Worm (Caenorhabditis elegans) whole organism, young adult: ENCODE results near the gene Y41D4A.3.

Source experiments
- B0019.2 ChIP-seq: fragments of 200-800 bp; sonication (Bioruptor generic); conservative IDR thresholded peaks from 2 replicates; pipeline ENCODE4 v1.3.6; 2022; ENCODE audit warnings: missing genetic modification reagents, missing genetic modification characterization, missing compliant biosample characterization
- B0261.1 ChIP-seq: sonication (generic microtip); optimal IDR thresholded peaks from 2 replicates; lab custom pipeline; 2016; ENCODE audit warnings: mild to moderate bottlenecking, missing genetic modification characterization, moderate library complexity, missing compliant biosample characterization
- C06A6.2 ChIP-seq: fragments of 200-800 bp; sonication (Bioruptor generic); conservative IDR thresholded peaks from 2 replicates; pipeline ENCODE4 v1.3.6; 2022; ENCODE audit warnings: missing genetic modification characterization, missing compliant biosample characterization
- C17E4.6 ChIP-seq: fragments of 200-800 bp; sonication (Bioruptor generic); IDR thresholded peaks from 2 replicates; pipeline ENCODE4 v1.3.6; 2022; ENCODE audit warnings: missing genetic modification reagents, missing genetic modification characterization, missing compliant biosample characterization
- F23B12.7 ChIP-seq: sonication (generic microtip); optimal IDR thresholded peaks from 2 replicates; lab custom pipeline; 2017; ENCODE audit warnings: missing genetic modification characterization, mild to moderate bottlenecking, missing compliant biosample characterization, antibody characterized with exemption, moderate library complexity; ENCODE audit not compliant: insufficient read depth
- F33H1.4 ChIP-seq: fragments of 200-800 bp; sonication (Bioruptor generic); IDR thresholded peaks from 2 replicates; pipeline ENCODE4 v1.3.6; 2022; ENCODE audit warnings: missing genetic modification reagents, missing genetic modification characterization, missing compliant biosample characterization
- F49E8.2 ChIP-seq: sonication (generic microtip); optimal IDR thresholded peaks from 3 replicates; lab custom pipeline; 2017; ENCODE audit warnings: missing genetic modification characterization, mild to moderate bottlenecking, missing compliant biosample characterization, antibody characterized with exemption, moderate library complexity; ENCODE audit not compliant: insufficient read depth
- F52B5.7 ChIP-seq: sonication (generic microtip); optimal IDR thresholded peaks from 2 replicates; lab custom pipeline; 2016; ENCODE audit warnings: mild to moderate bottlenecking, missing genetic modification characterization, missing compliant biosample characterization
- F57C9.4 ChIP-seq: sonication (generic microtip); optimal IDR thresholded peaks from 2 replicates; lab custom pipeline; 2017; ENCODE audit warnings: mild to moderate bottlenecking, missing genetic modification characterization, missing compliant biosample characterization
- T26A5.8 ChIP-seq: sonication (generic microtip); optimal IDR thresholded peaks from 2 replicates; lab custom pipeline; 2016; ENCODE audit warnings: missing genetic modification characterization, missing compliant biosample characterization
- Y95B8A.8 ChIP-seq: fragments of 200-800 bp; sonication (Bioruptor generic); IDR thresholded peaks from 2 replicates; pipeline ENCODE4 v1.3.6; 2022; ENCODE audit warnings: missing genetic modification reagents, missing genetic modification characterization, missing compliant biosample characterization
- aptf-2 ChIP-seq: fragments of 200-800 bp; sonication (Bioruptor generic); conservative IDR thresholded peaks from 2 replicates; pipeline ENCODE4 v1.3.6; 2022; ENCODE audit warnings: missing genetic modification reagents, missing genetic modification characterization, missing compliant biosample characterization
- athp-1 ChIP-seq: sonication (generic microtip); optimal IDR thresholded peaks from 2 replicates; lab custom pipeline; 2017; ENCODE audit warnings: mild to moderate bottlenecking, missing genetic modification characterization, missing compliant biosample characterization
- attf-3 ChIP-seq: fragments of 200-800 bp; sonication (Bioruptor generic); conservative IDR thresholded peaks from 2 replicates; pipeline ENCODE4 v1.3.6; 2022; ENCODE audit warnings: missing genetic modification reagents, missing genetic modification characterization, missing compliant biosample characterization
- attf-6 ChIP-seq: fragments of 200-800 bp; sonication (Bioruptor generic); IDR thresholded peaks from 2 replicates; pipeline ENCODE4 v1.3.6; 2022; ENCODE audit warnings: missing genetic modification reagents, missing genetic modification characterization, missing compliant biosample characterization
- bed-2 ChIP-seq: fragments of 200-800 bp; sonication (Bioruptor generic); IDR thresholded peaks from 2 replicates; pipeline ENCODE4 v1.3.6; 2022; ENCODE audit warnings: missing genetic modification reagents, missing genetic modification characterization, missing compliant biosample characterization
- ccch-3 ChIP-seq: fragments of 200-800 bp; sonication (Bioruptor generic); optimal IDR thresholded peaks from 2 replicates; lab custom pipeline; 2018; ENCODE audit warnings: mild to moderate bottlenecking, missing genetic modification characterization, missing compliant biosample characterization
- ceh-100 ChIP-seq: fragments of 200-800 bp; sonication (Bioruptor generic); IDR thresholded peaks from 2 replicates; pipeline ENCODE4 v1.3.6; 2022; ENCODE audit warnings: missing genetic modification reagents, missing genetic modification characterization, missing compliant biosample characterization
- ceh-58 ChIP-seq: fragments of 200-800 bp; sonication (Bioruptor generic); IDR thresholded peaks from 2 replicates; pipeline ENCODE4 v1.3.6; 2022; ENCODE audit warnings: missing genetic modification characterization, missing compliant biosample characterization
- dpl-1 ChIP-seq: fragments of 150-350 bp; optimal IDR thresholded peaks from 2 replicates; lab custom pipeline; 2014; ENCODE audit warnings: missing biosample characterization, missing genetic modification reagents, missing genetic modification characterization
- egl-44 ChIP-seq: fragments of 200-800 bp; sonication (Bioruptor generic); IDR thresholded peaks from 2 replicates; pipeline ENCODE4 v1.3.6; 2022; ENCODE audit warnings: missing genetic modification reagents, missing genetic modification characterization, missing compliant biosample characterization
- fkh-3 ChIP-seq: sonication (generic microtip); optimal IDR thresholded peaks from 2 replicates; lab custom pipeline; 2016; ENCODE audit warnings: mild to moderate bottlenecking, missing genetic modification characterization, missing compliant biosample characterization
- gei-17 ChIP-seq: fragments of 200-800 bp; sonication (Bioruptor generic); optimal IDR thresholded peaks from 2 replicates; lab custom pipeline; 2018; ENCODE audit warnings: mild to moderate bottlenecking, missing genetic modification characterization, missing compliant biosample characterization
- him-1 ChIP-seq: sonication (generic microtip); optimal IDR thresholded peaks from 2 replicates; lab custom pipeline; 2016; ENCODE audit warnings: missing genotype, missing genetic modification reagents, missing genetic modification characterization, missing compliant biosample characterization
- hlh-26 ChIP-seq: fragments of 200-800 bp; sonication (Bioruptor generic); conservative IDR thresholded peaks from 2 replicates; pipeline ENCODE4 v1.3.6; 2022; ENCODE audit warnings: missing genetic modification reagents, missing genetic modification characterization, missing compliant biosample characterization
- hmg-20 ChIP-seq: fragments of 200-800 bp; sonication (Bioruptor generic); IDR thresholded peaks from 2 replicates; pipeline ENCODE4 v1.3.6; 2022; ENCODE audit warnings: missing genetic modification reagents, missing genetic modification characterization, missing compliant biosample characterization
- hrde-1 ChIP-seq: sonication (generic microtip); optimal IDR thresholded peaks from 2 replicates; lab custom pipeline; 2016; ENCODE audit warnings: missing genetic modification characterization, mild to moderate bottlenecking, missing compliant biosample characterization, moderate library complexity, missing genotype, missing genetic modification reagents, borderline replicate concordance
- hsf-1 ChIP-seq: fragments of 200-800 bp; sonication (Bioruptor generic); IDR thresholded peaks from 2 replicates; pipeline ENCODE4 v1.3.6; 2022; ENCODE audit warnings: missing genetic modification reagents, missing genetic modification characterization, missing compliant biosample characterization
- lag-1 ChIP-seq: fragments of 200-800 bp; sonication (Bioruptor generic); IDR thresholded peaks from 2 replicates; pipeline ENCODE4 v1.3.6; 2022; ENCODE audit warnings: missing genetic modification reagents, missing genetic modification characterization, missing compliant biosample characterization
- let-526 ChIP-seq: fragments of 200-800 bp; sonication (Bioruptor generic); IDR thresholded peaks from 2 replicates; pipeline ENCODE4 v1.3.6; 2022; ENCODE audit warnings: missing genetic modification reagents, missing genetic modification characterization, missing compliant biosample characterization
- let-607 ChIP-seq, 2 experiments: fragments of 200-800 bp in 1 of 2; sonication (Bioruptor generic) in 1 of 2; sonication (generic microtip) in 1 of 2; optimal IDR thresholded peaks; 2 replicates each; lab custom pipeline; 2016 to 2018; ENCODE audit warnings: mild to moderate bottlenecking in 2 of 2, missing compliant biosample characterization in 2 of 2, missing genetic modification characterization in 2 of 2, moderate library complexity in 2 of 2, missing genotype in 1 of 2
- lin-54 ChIP-seq: fragments of 200-800 bp; sonication (Bioruptor generic); optimal IDR thresholded peaks from 2 replicates; lab custom pipeline; 2018; ENCODE audit warnings: mild to moderate bottlenecking, missing genetic modification characterization, missing compliant biosample characterization
- madf-10 ChIP-seq: sonication (generic microtip); optimal IDR thresholded peaks from 2 replicates; lab custom pipeline; 2016; ENCODE audit warnings: mild to moderate bottlenecking, missing genetic modification characterization, missing compliant biosample characterization
- madf-3 ChIP-seq: fragments of 200-800 bp; sonication (Bioruptor generic); IDR thresholded peaks from 2 replicates; pipeline ENCODE4 v1.3.6; 2022; ENCODE audit warnings: missing genetic modification reagents, missing genetic modification characterization, missing compliant biosample characterization
- madf-8 ChIP-seq: fragments of 200-800 bp; sonication (Bioruptor generic); conservative IDR thresholded peaks from 2 replicates; pipeline ENCODE4 v1.3.6; 2022; ENCODE audit warnings: missing genetic modification reagents, missing genetic modification characterization, missing compliant biosample characterization
- mcd-1 ChIP-seq: fragments of 200-800 bp; sonication (Bioruptor generic); IDR thresholded peaks from 2 replicates; pipeline ENCODE4 v1.3.6; 2022; ENCODE audit warnings: missing genetic modification reagents, missing genetic modification characterization, missing compliant biosample characterization
- mxl-1 ChIP-seq: sonication (generic microtip); optimal IDR thresholded peaks from 2 replicates; lab custom pipeline; 2016; ENCODE audit warnings: missing genetic modification characterization, missing compliant biosample characterization
- nhr-120 ChIP-seq: fragments of 200-800 bp; sonication (Bioruptor generic); IDR thresholded peaks from 2 replicates; pipeline ENCODE4 v1.3.6; 2022; ENCODE audit warnings: missing genetic modification characterization, missing compliant biosample characterization
- nhr-80 ChIP-seq: sonication (generic microtip); optimal IDR thresholded peaks from 2 replicates; lab custom pipeline; 2016; ENCODE audit warnings: missing genetic modification characterization, missing compliant biosample characterization
- sdz-38 ChIP-seq: sonication (generic microtip); optimal IDR thresholded peaks from 2 replicates; lab custom pipeline; 2016; ENCODE audit warnings: missing genotype, missing genetic modification characterization, missing compliant biosample characterization
- somi-1 ChIP-seq: fragments of 200-800 bp; sonication (Bioruptor generic); optimal IDR thresholded peaks from 2 replicates; lab custom pipeline; 2018; ENCODE audit warnings: mild to moderate bottlenecking, missing genetic modification characterization, missing compliant biosample characterization
- sptf-2 ChIP-seq: fragments of 200-800 bp; sonication (Bioruptor generic); optimal IDR thresholded peaks from 2 replicates; lab custom pipeline; 2018; ENCODE audit warnings: mild to moderate bottlenecking, missing genetic modification characterization, missing compliant biosample characterization
- tbp1 ChIP-seq: fragments of 200-800 bp; sonication (Bioruptor generic); optimal IDR thresholded peaks from 2 replicates; lab custom pipeline; 2018; ENCODE audit warnings: mild to moderate bottlenecking, missing genetic modification characterization, missing compliant biosample characterization
- unc-62 ChIP-seq: fragments of 150-350 bp; optimal IDR thresholded peaks from 2 replicates; lab custom pipeline; 2014; ENCODE audit warnings: missing biosample characterization, missing genetic modification reagents, missing genetic modification characterization
- ztf-18 ChIP-seq: sonication (generic microtip); optimal IDR thresholded peaks from 2 replicates; lab custom pipeline; 2016; ENCODE audit warnings: missing genotype, mild to moderate bottlenecking, missing genetic modification characterization, missing compliant biosample characterization
- ztf-22 ChIP-seq: fragments of 200-800 bp; sonication (Bioruptor generic); optimal IDR thresholded peaks from 2 replicates; lab custom pipeline; 2018; ENCODE audit warnings: mild to moderate bottlenecking, missing genetic modification characterization, moderate library complexity, missing compliant biosample characterization
- ztf-26 ChIP-seq: sonication (generic microtip); optimal IDR thresholded peaks from 2 replicates; lab custom pipeline; 2017; ENCODE audit warnings: missing genetic modification characterization, missing compliant biosample characterization
- ztf-28 ChIP-seq: fragments of 200-800 bp; sonication (Bioruptor generic); IDR thresholded peaks from 2 replicates; pipeline ENCODE4 v1.3.6; 2022; ENCODE audit warnings: missing genetic modification reagents, missing genetic modification characterization, missing compliant biosample characterization

The Y41D4A.3 gene

ce11 chrIV:1765954-1766353, 12.4 kb downstream of the Y41D4A.3 start:
- no peak for TF ChIP-seq C17E4.6
- TF ChIP-seq F57C9.4 (tag; lab: Kevin White, UChicago): no peak
- no peak for TF ChIP-seq madf-3 (GFP tag; lab: Robert Waterston, UW)
- no peak for TF ChIP-seq F49E8.2 (tag; lab: Kevin White, UChicago)
- TF ChIP-seq hsf-1 (GFP tag; lab: Robert Waterston, UW): no peak
- no peak for TF ChIP-seq B0019.2
- TF ChIP-seq nhr-120: no peak
- no peak for TF ChIP-seq aptf-2 (GFP tag; lab: Robert Waterston, UW)
- no peak for TF ChIP-seq lin-54
- TF ChIP-seq ztf-18 (tag; lab: Kevin White, UChicago): no peak
- TF ChIP-seq Y95B8A.8 (GFP tag; lab: Robert Waterston, UW): no peak
- TF ChIP-seq F33H1.4 (GFP tag; lab: Robert Waterston, UW): no peak
- no peak for TF ChIP-seq hlh-26 (GFP tag; lab: Robert Waterston, UW)
- TF ChIP-seq sdz-38 (tag; lab: Kevin White, UChicago): no peak
- no peak for TF ChIP-seq dpl-1 (GFP tag; lab: Kevin White, UChicago)
- TF ChIP-seq somi-1 (GFP tag; lab: Kevin White, UChicago): no peak
- no peak for TF ChIP-seq athp-1 (tag; lab: Kevin White, UChicago)
- TF ChIP-seq, all 124 proteins: peak for 0

- TF ChIP-seq B0261.1 (no peak), ceh-58 (GFP tag; lab: Robert Waterston, UW) (no peak), bed-2 (GFP tag; lab: Robert Waterston, UW) (no peak), let-526 (no peak), hmg-20 (GFP tag; lab: Robert Waterston, UW) (no peak), attf-3 (no peak), somi-1 (GFP tag; lab: Kevin White, UChicago) (no peak), ccch-3 (GFP tag; lab: Kevin White, UChicago) (no peak), ztf-26 (tag; lab: Kevin White, UChicago) (no peak), ztf-22 (GFP tag; lab: Kevin White, UChicago) (no peak), sptf-2 (GFP tag; lab: Kevin White, UChicago) (no peak), nhr-80 (tag; lab: Kevin White, UChicago) (no peak), madf-8 (GFP tag; lab: Robert Waterston, UW) (no peak), unc-62 (GFP tag; lab: Kevin White, UChicago) (no peak), C06A6.2 (no peak), attf-6 (no peak)
These were observed 14.7 kb downstream of the Y41D4A.3 start, which contains the start of gene col-108 for ce11 chrIV:1768288-1768687. Gene col-108 (plus strand): TSS chrIV:1768588.

- TF ChIP-seq tbp1 (GFP tag; lab: Kevin White, UChicago) (no peak), mcd-1 (GFP tag; lab: Robert Waterston, UW) (peak; percentile 29; the same call in 1 of the 2 replicates), madf-10 (tag; lab: Kevin White, UChicago) (no peak), F52B5.7 (tag; lab: Kevin White, UChicago) (no peak), lag-1 (no peak), ceh-100 (GFP tag; lab: Robert Waterston, UW) (no peak), hrde-1 (tag; lab: Kevin White, UChicago) (no peak), madf-3 (GFP tag; lab: Robert Waterston, UW) (no peak), egl-44 (GFP tag; lab: Robert Waterston, UW) (no peak), T26A5.8 (no peak), hlh-26 (GFP tag; lab: Robert Waterston, UW) (0 out of 2 replicates have a peak, but pooled peaks have one; percentile 23), fkh-3 (tag; lab: Kevin White, UChicago) (peak; percentile 15), aptf-2 (GFP tag; lab: Robert Waterston, UW) (no peak), him-1 (no peak), nhr-120 (no peak), mxl-1 (no peak), gei-17 (no peak), F23B12.7 (tag; lab: Kevin White, UChicago) (no peak), sptf-2 (GFP tag; lab: Kevin White, UChicago) (peak; percentile 29), let-607 (tag; optimal IDR thresholded peaks at IDR 0.05; lab: Kevin White, UChicago) (no peak), ztf-28 (no peak)
These were observed 15.5 kb downstream of the Y41D4A.3 start for ce11 chrIV:1769074-1769473.
